Worm (Caenorhabditis elegans) whole organism, young adult: ENCODE data around the gene him-18.

ENCODE experiments used
- B0019.2 ChIP-seq: fragments of 200-800 bp; sonication (Bioruptor generic); conservative IDR thresholded peaks from 2 replicates; pipeline ENCODE4 v1.3.6; 2022; ENCODE audit warnings: missing genetic modification reagents, missing genetic modification characterization, missing compliant biosample characterization
- B0035.1 ChIP-seq: sonication (generic microtip); optimal IDR thresholded peaks from 2 replicates; lab custom pipeline; 2016; ENCODE audit warnings: missing genetic modification characterization, mild to moderate bottlenecking, missing compliant biosample characterization, missing genotype, missing genetic modification reagents
- B0261.1 ChIP-seq: sonication (generic microtip); optimal IDR thresholded peaks from 2 replicates; lab custom pipeline; 2016; ENCODE audit warnings: mild to moderate bottlenecking, missing genetic modification characterization, moderate library complexity, missing compliant biosample characterization
- D2030.7 ChIP-seq: fragments of 200-800 bp; sonication (Bioruptor generic); IDR thresholded peaks from 2 replicates; pipeline ENCODE4 v1.3.6; 2022; ENCODE audit warnings: missing genetic modification reagents, missing genetic modification characterization, missing compliant biosample characterization
- F33H1.4 ChIP-seq: fragments of 200-800 bp; sonication (Bioruptor generic); IDR thresholded peaks from 2 replicates; pipeline ENCODE4 v1.3.6; 2022; ENCODE audit warnings: missing genetic modification reagents, missing genetic modification characterization, missing compliant biosample characterization
- F37B4.10 ChIP-seq: fragments of 200-800 bp; sonication (Bioruptor generic); IDR thresholded peaks from 2 replicates; pipeline ENCODE4 v1.3.6; 2022; ENCODE audit warnings: missing genetic modification characterization, missing compliant biosample characterization
- Y56A3A.18 ChIP-seq: fragments of 200-800 bp; sonication (Bioruptor generic); IDR thresholded peaks from 2 replicates; pipeline ENCODE4 v1.3.6; 2022; ENCODE audit warnings: missing genetic modification reagents, missing genetic modification characterization, missing compliant biosample characterization
- Y95B8A.8 ChIP-seq: fragments of 200-800 bp; sonication (Bioruptor generic); IDR thresholded peaks from 2 replicates; pipeline ENCODE4 v1.3.6; 2022; ENCODE audit warnings: missing genetic modification reagents, missing genetic modification characterization, missing compliant biosample characterization
- ZK185.1 ChIP-seq: sonication (generic microtip); optimal IDR thresholded peaks from 2 replicates; lab custom pipeline; 2016; ENCODE audit warnings: mild to moderate bottlenecking, missing genetic modification characterization, missing compliant biosample characterization; ENCODE audit not compliant: poor library complexity, severe bottlenecking
- atf-7 ChIP-seq: sonication (generic microtip); optimal IDR thresholded peaks from 2 replicates; lab custom pipeline; 2017; ENCODE audit warnings: mild to moderate bottlenecking, missing genetic modification characterization, missing compliant biosample characterization
- athp-1 ChIP-seq: sonication (generic microtip); optimal IDR thresholded peaks from 2 replicates; lab custom pipeline; 2017; ENCODE audit warnings: mild to moderate bottlenecking, missing genetic modification characterization, missing compliant biosample characterization
- attf-5 ChIP-seq: fragments of 200-800 bp; sonication (Bioruptor generic); optimal IDR thresholded peaks from 2 replicates; lab custom pipeline; 2018; ENCODE audit warnings: mild to moderate bottlenecking, missing genetic modification characterization, missing compliant biosample characterization
- cebp-1 ChIP-seq, 2 experiments: fragments of 200-800 bp in 1 of 2; sonication (Bioruptor generic) in 1 of 2; sonication (generic microtip) in 1 of 2; IDR thresholded peaks in 1 of 2; optimal IDR thresholded peaks in 1 of 2; 2 replicates each; pipeline versions ENCODE4 v1.3.6 to Lab custom; 2017 to 2022; ENCODE audit warnings: missing compliant biosample characterization in 2 of 2, missing genetic modification characterization in 2 of 2, mild to moderate bottlenecking in 1 of 2, missing genetic modification reagents in 1 of 2, moderate library complexity in 1 of 2
- ceh-27 ChIP-seq: fragments of 200-800 bp; sonication (Bioruptor generic); optimal IDR thresholded peaks from 2 replicates; lab custom pipeline; 2018; ENCODE audit warnings: mild to moderate bottlenecking, missing genetic modification characterization, moderate library complexity, missing compliant biosample characterization
- chd-7 ChIP-seq: sonication (generic microtip); optimal IDR thresholded peaks from 2 replicates; lab custom pipeline; 2016; ENCODE audit warnings: mild to moderate bottlenecking, missing genetic modification characterization, moderate library complexity, missing compliant biosample characterization
- die-1 ChIP-seq: sonication (generic microtip); optimal IDR thresholded peaks from 2 replicates; lab custom pipeline; 2016; ENCODE audit warnings: missing genotype, mild to moderate bottlenecking, missing genetic modification characterization, missing compliant biosample characterization
- dox-1 ChIP-seq: fragments of 200-800 bp; sonication (Bioruptor generic); IDR thresholded peaks from 2 replicates; pipeline ENCODE4 v1.3.6; 2022; ENCODE audit warnings: missing genetic modification reagents, missing genetic modification characterization, missing compliant biosample characterization
- efl-1 ChIP-seq: fragments of 150-350 bp; optimal IDR thresholded peaks from 2 replicates; lab custom pipeline; 2014; ENCODE audit warnings: missing biosample characterization, missing genetic modification reagents, missing genetic modification characterization
- egl-44 ChIP-seq: fragments of 200-800 bp; sonication (Bioruptor generic); IDR thresholded peaks from 2 replicates; pipeline ENCODE4 v1.3.6; 2022; ENCODE audit warnings: missing genetic modification reagents, missing genetic modification characterization, missing compliant biosample characterization
- egrh-3 ChIP-seq: fragments of 200-800 bp; sonication (Bioruptor generic); IDR thresholded peaks from 2 replicates; pipeline ENCODE4 v1.3.6; 2022; ENCODE audit warnings: missing genetic modification reagents, missing genetic modification characterization, missing compliant biosample characterization
- ets-4 ChIP-seq: fragments of 200-800 bp; sonication (Bioruptor generic); optimal IDR thresholded peaks from 2 replicates; lab custom pipeline; 2018; ENCODE audit warnings: mild to moderate bottlenecking, missing genetic modification characterization, missing compliant biosample characterization
- him-1 ChIP-seq: sonication (generic microtip); optimal IDR thresholded peaks from 2 replicates; lab custom pipeline; 2016; ENCODE audit warnings: missing genotype, missing genetic modification reagents, missing genetic modification characterization, missing compliant biosample characterization
- hlh-26 ChIP-seq: fragments of 200-800 bp; sonication (Bioruptor generic); conservative IDR thresholded peaks from 2 replicates; pipeline ENCODE4 v1.3.6; 2022; ENCODE audit warnings: missing genetic modification reagents, missing genetic modification characterization, missing compliant biosample characterization
- hrde-1 ChIP-seq: sonication (generic microtip); optimal IDR thresholded peaks from 2 replicates; lab custom pipeline; 2016; ENCODE audit warnings: missing genetic modification characterization, mild to moderate bottlenecking, missing compliant biosample characterization, moderate library complexity, missing genotype, missing genetic modification reagents, borderline replicate concordance
- hsf-1 ChIP-seq: fragments of 200-800 bp; sonication (Bioruptor generic); IDR thresholded peaks from 2 replicates; pipeline ENCODE4 v1.3.6; 2022; ENCODE audit warnings: missing genetic modification reagents, missing genetic modification characterization, missing compliant biosample characterization
- lag-1 ChIP-seq: fragments of 200-800 bp; sonication (Bioruptor generic); IDR thresholded peaks from 2 replicates; pipeline ENCODE4 v1.3.6; 2022; ENCODE audit warnings: missing genetic modification reagents, missing genetic modification characterization, missing compliant biosample characterization
- lin-26 ChIP-seq: fragments of 200-800 bp; sonication (Bioruptor generic); IDR thresholded peaks from 2 replicates; pipeline ENCODE4 v1.3.6; 2022; ENCODE audit warnings: missing genetic modification reagents, missing genetic modification characterization, missing compliant biosample characterization
- lin-35 ChIP-seq, 3 experiments: fragments of 150-350 bp in 2 of 3; sonication (generic microtip) in 1 of 3; optimal IDR thresholded peaks; 2 replicates each; lab custom pipeline; 2014 to 2018; ENCODE audit warnings: missing biosample characterization in 3 of 3, missing genetic modification characterization in 3 of 3, missing genetic modification reagents in 3 of 3
- lin-40 ChIP-seq: sonication (generic microtip); optimal IDR thresholded peaks from 2 replicates; lab custom pipeline; 2016; ENCODE audit warnings: missing genetic modification characterization, mild to moderate bottlenecking, missing compliant biosample characterization, missing genotype, missing genetic modification reagents
- lin-54 ChIP-seq: fragments of 200-800 bp; sonication (Bioruptor generic); optimal IDR thresholded peaks from 2 replicates; lab custom pipeline; 2018; ENCODE audit warnings: mild to moderate bottlenecking, missing genetic modification characterization, missing compliant biosample characterization
- lir-1 ChIP-seq: fragments of 200-800 bp; sonication (Bioruptor generic); conservative IDR thresholded peaks from 2 replicates; pipeline ENCODE4 v1.3.6; 2022; ENCODE audit warnings: missing genetic modification reagents, missing genetic modification characterization, missing compliant biosample characterization
- lsl-1 ChIP-seq: fragments of 200-800 bp; sonication (Bioruptor generic); optimal IDR thresholded peaks from 2 replicates; lab custom pipeline; 2018; ENCODE audit warnings: mild to moderate bottlenecking, missing genetic modification characterization, moderate library complexity, missing compliant biosample characterization
- lsy-27 ChIP-seq: sonication (generic microtip); optimal IDR thresholded peaks from 2 replicates; lab custom pipeline; 2017; ENCODE audit warnings: missing genetic modification characterization, mild to moderate bottlenecking, missing compliant biosample characterization, antibody characterized with exemption, missing genotype, borderline replicate concordance; ENCODE audit not compliant: insufficient read depth
- madf-6 ChIP-seq: fragments of 200-800 bp; sonication (Bioruptor generic); IDR thresholded peaks from 2 replicates; pipeline ENCODE4 v1.3.6; 2022; ENCODE audit warnings: missing genetic modification reagents, missing genetic modification characterization, missing compliant biosample characterization
- nfya-2 ChIP-seq: fragments of 200-800 bp; sonication (Bioruptor generic); IDR thresholded peaks from 2 replicates; pipeline ENCODE4 v1.3.6; 2022; ENCODE audit warnings: missing genetic modification reagents, missing genetic modification characterization, missing compliant biosample characterization
- nhr-90 ChIP-seq: sonication (generic microtip); optimal IDR thresholded peaks from 2 replicates; lab custom pipeline; 2016; ENCODE audit warnings: missing genotype, mild to moderate bottlenecking, missing genetic modification characterization, missing compliant biosample characterization
- pbrm-1 ChIP-seq: fragments of 200-800 bp; sonication (Bioruptor generic); IDR thresholded peaks from 2 replicates; pipeline ENCODE4 v1.3.6; 2022; ENCODE audit warnings: missing genetic modification reagents, missing genetic modification characterization, missing compliant biosample characterization
- snpc-3.4 ChIP-seq: sonication (generic microtip); optimal IDR thresholded peaks from 2 replicates; lab custom pipeline; 2017; ENCODE audit warnings: missing genetic modification characterization, mild to moderate bottlenecking, missing compliant biosample characterization, antibody characterized with exemption, moderate library complexity, missing genotype, missing genetic modification reagents
- tbp1 ChIP-seq: fragments of 200-800 bp; sonication (Bioruptor generic); optimal IDR thresholded peaks from 2 replicates; lab custom pipeline; 2018; ENCODE audit warnings: mild to moderate bottlenecking, missing genetic modification characterization, missing compliant biosample characterization
- tbx-9 ChIP-seq: sonication (generic microtip); optimal IDR thresholded peaks from 2 replicates; lab custom pipeline; 2016; ENCODE audit warnings: borderline replicate concordance, missing genetic modification characterization, inconsistent platforms, missing compliant biosample characterization
- unc-130 ChIP-seq: sonication (generic microtip); optimal IDR thresholded peaks from 2 replicates; lab custom pipeline; 2016; ENCODE audit warnings: missing genetic modification reagents, missing genetic modification characterization, missing compliant biosample characterization
- xnd-1 ChIP-seq: sonication (generic microtip); optimal IDR thresholded peaks from 2 replicates; lab custom pipeline; 2016; ENCODE audit warnings: missing genotype, missing genetic modification reagents, missing genetic modification characterization, missing compliant biosample characterization
- zfh-2 ChIP-seq: fragments of 200-800 bp; sonication (Bioruptor generic); conservative IDR thresholded peaks from 2 replicates; pipeline ENCODE4 v1.3.6; 2022; ENCODE audit warnings: missing genetic modification reagents, missing genetic modification characterization, missing compliant biosample characterization
- zim-3 ChIP-seq: sonication (generic microtip); optimal IDR thresholded peaks from 2 replicates; lab custom pipeline; 2017; ENCODE audit warnings: mild to moderate bottlenecking, missing genetic modification characterization, moderate library complexity, missing compliant biosample characterization
- ztf-22 ChIP-seq: fragments of 200-800 bp; sonication (Bioruptor generic); optimal IDR thresholded peaks from 2 replicates; lab custom pipeline; 2018; ENCODE audit warnings: mild to moderate bottlenecking, missing genetic modification characterization, moderate library complexity, missing compliant biosample characterization
- ztf-28 ChIP-seq: fragments of 200-800 bp; sonication (Bioruptor generic); IDR thresholded peaks from 2 replicates; pipeline ENCODE4 v1.3.6; 2022; ENCODE audit warnings: missing genetic modification reagents, missing genetic modification characterization, missing compliant biosample characterization

The him-18 gene

ce11 chrIII:4689595-4689994 is 25.4 kb downstream of the him-18 start (continued):
- peak; percentile 97 for TF ChIP-seq lin-26
- TF ChIP-seq zfh-2 (GFP tag; lab: Robert Waterston, UW) = no peak
- peak; percentile 74; the same call in 1 of the 2 replicates for TF ChIP-seq madf-6
- peak; percentile 77 for TF ChIP-seq lin-54 (GFP tag; lab: Kevin White, UChicago)
- TF ChIP-seq zim-3 = peak; percentile 94
- TF ChIP-seq dox-1 (GFP tag; lab: Robert Waterston, UW) = peak; percentile 87
- TF ChIP-seq him-1 (tag; lab: Kevin White, UChicago) = peak; percentile 88
- TF ChIP-seq efl-1 (GFP tag; lab: Kevin White, UChicago) = peak; percentile 40
- TF ChIP-seq ZK185.1 = peak; percentile 85
- peak; percentile 62; the same call in 1 of the 2 replicates for TF ChIP-seq B0019.2 (GFP tag; lab: Robert Waterston, UW)
- peak; percentile 28; the same call in 1 of the 2 replicates for TF ChIP-seq egrh-3 (GFP tag; lab: Robert Waterston, UW)
- TF ChIP-seq cebp-1 (GFP tag; IDR thresholded peaks at IDR 0.05; lab: Robert Waterston, UW) = peak; percentile 50; the same call in 1 of the 2 replicates
- no peak for TF ChIP-seq cebp-1 (tag; optimal IDR thresholded peaks at IDR 0.05; lab: Kevin White, UChicago)
- TF ChIP-seq B0035.1 (tag; lab: Kevin White, UChicago) = peak; percentile 17
- TF ChIP-seq nfya-2 = no peak
- peak; percentile 45 for TF ChIP-seq tbx-9 (tag; lab: Kevin White, UChicago)
- TF ChIP-seq unc-130 = peak; percentile 76
- TF ChIP-seq lir-1 (GFP tag; lab: Robert Waterston, UW) = no peak; the same call in 1 of the 2 replicates
- TF ChIP-seq attf-5 = peak; percentile 81
- TF ChIP-seq nhr-90 (tag; lab: Kevin White, UChicago) = peak; percentile 98
- peak; percentile 91 for TF ChIP-seq ztf-28 (GFP tag; lab: Robert Waterston, UW)
- TF ChIP-seq tbp1 (GFP tag; lab: Kevin White, UChicago) = peak; percentile 98
- peak; percentile 86 for TF ChIP-seq hrde-1 (tag; lab: Kevin White, UChicago)
- peak; percentile 66 for TF ChIP-seq pbrm-1 (GFP tag; lab: Robert Waterston, UW)
- TF ChIP-seq D2030.7 (GFP tag; lab: Robert Waterston, UW) = peak; percentile 86
- TF ChIP-seq ztf-22 (GFP tag; lab: Kevin White, UChicago) = peak; percentile 53
- TF ChIP-seq hsf-1 (GFP tag; lab: Robert Waterston, UW) = peak; percentile 59; the same call in 1 of the 2 replicates
- TF ChIP-seq ceh-27 (GFP tag; lab: Kevin White, UChicago) = peak; percentile 88
- peak in 1 of 3 experiments; percentile 75 for TF ChIP-seq lin-35 (GFP tag; optimal IDR thresholded peaks at IDR 0.05; lab: Kevin White, UChicago)
- peak; percentile 26 for TF ChIP-seq xnd-1 (tag; lab: Kevin White, UChicago)
- TF ChIP-seq athp-1 (tag; lab: Kevin White, UChicago) = peak; percentile 94
- TF ChIP-seq die-1 (tag; lab: Kevin White, UChicago) = peak; percentile 95
- peak; percentile 79 for TF ChIP-seq egl-44 (GFP tag; lab: Robert Waterston, UW)
- peak; percentile 90 for TF ChIP-seq chd-7
- TF ChIP-seq B0261.1 (tag; lab: Kevin White, UChicago) = peak; percentile 94
- no peak for TF ChIP-seq hlh-26 (GFP tag; lab: Robert Waterston, UW)
- no peak for TF ChIP-seq lin-40 (tag; lab: Kevin White, UChicago)
- TF ChIP-seq atf-7 (tag; lab: Kevin White, UChicago) = peak; percentile 69
- TF ChIP-seq ets-4 (GFP tag; lab: Kevin White, UChicago) = peak; percentile 77
- no peak for TF ChIP-seq lag-1 (GFP tag; lab: Robert Waterston, UW)
- peak; percentile 57 for TF ChIP-seq F33H1.4
- peak; percentile 67 for TF ChIP-seq lsl-1 (GFP tag; lab: Kevin White, UChicago)
- peak; percentile 70 for TF ChIP-seq lsy-27
- peak; percentile 91 for TF ChIP-seq snpc-3.4
- 0 out of 2 replicates have a peak, but pooled peaks have one; percentile 45 for TF ChIP-seq Y56A3A.18
- TF ChIP-seq Y95B8A.8 (GFP tag; lab: Robert Waterston, UW) = 0 out of 2 replicates have a peak, but pooled peaks have one; percentile 63
- 0 out of 2 replicates have a peak, but pooled peaks have one; percentile 71 for TF ChIP-seq F37B4.10 (GFP tag; lab: Robert Waterston, UW)
